In the genomic region with DNA sequence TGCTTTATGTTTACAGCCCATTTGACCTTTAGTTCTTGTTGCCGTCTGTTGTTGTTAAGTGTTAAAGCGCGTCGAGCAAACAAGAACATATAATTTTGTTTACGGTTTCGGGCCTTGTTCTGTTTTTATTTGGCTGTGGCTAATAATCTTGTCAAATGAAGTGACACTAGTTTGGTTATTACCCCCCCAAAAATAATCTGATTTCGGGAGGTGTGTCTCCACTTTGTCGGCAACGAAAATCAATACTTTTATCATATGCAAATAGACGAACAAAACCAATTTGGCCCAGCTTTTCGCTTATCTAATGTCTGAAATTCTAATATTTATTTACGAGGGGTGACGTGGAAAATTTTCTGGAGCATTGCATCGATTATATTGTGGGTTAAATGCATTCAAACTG, we compare ENCODE assay signal across 3 fruit fly cellular contexts.
TF ChIP-seq lines count a peak whose summit lies in the region.

No protein-coding gene starts in this region.

- no peak for TF ChIP-seq CTCF in whole organism, embryonic (GFP tag; optimal IDR thresholded peaks at IDR 0.05; lab: Kevin White, UChicago)

TF ChIP-seq in whole organism, adult, 20 proteins besides CTCF, POLR2A, EP300 and RAD21:
- no peak for TF ChIP-seq CG11617 (GFP tag; optimal IDR thresholded peaks at IDR 0.05; lab: Kevin White, UChicago)
- peak; percentile 59 for TF ChIP-seq kay (GFP tag; lab: Kevin White, UChicago; ENCODE audit: borderline replicate concordance)
TF ChIP-seq in whole organism, adult: peak in this region for 1.

TF ChIP-seq in whole organism, embryonic, 481 proteins besides CTCF, POLR2A, EP300 and RAD21 (continues in another document):
- TF ChIP-seq pnt (GFP tag; optimal IDR thresholded peaks at IDR 0.05; lab: Kevin White, UChicago) (no peak), CG8388 (GFP tag; optimal IDR thresholded peaks at IDR 0.05; lab: Kevin White, UChicago) (no peak), Sox100B (GFP tag; optimal IDR thresholded peaks at IDR 0.05; lab: Kevin White, UChicago) (peak; percentile 61), B-H1 (GFP tag; IDR thresholded peaks at IDR 0.05; lab: Robert Waterston, UW) (no peak), fd96Cb (tag; optimal IDR thresholded peaks at IDR 0.05; lab: Kevin White, UChicago) (peak; percentile 20), Neu2 (GFP tag; optimal IDR thresholded peaks at IDR 0.05; lab: Kevin White, UChicago; ENCODE audit: borderline replicate concordance) (no peak), Dip2 (GFP tag; IDR thresholded peaks at IDR 0.05; lab: Robert Waterston, UW) (no peak), ssp (GFP tag; IDR thresholded peaks at IDR 0.05; lab: Robert Waterston, UW) (no peak), Dp (GFP tag; optimal IDR thresholded peaks at IDR 0.05; lab: Kevin White, UChicago) (no peak), Poxn (GFP tag; IDR thresholded peaks at IDR 0.05; lab: Robert Waterston, UW) (no peak), CG2116 (GFP tag; optimal IDR thresholded peaks at IDR 0.05; lab: Kevin White, UChicago) (peak; percentile 16), Lim3 (GFP tag; IDR thresholded peaks at IDR 0.05; lab: Robert Waterston, UW) (no peak), CG2875 (GFP tag; optimal IDR thresholded peaks at IDR 0.05; lab: Kevin White, UChicago) (peak; percentile 1), CG1529 (GFP tag; optimal IDR thresholded peaks at IDR 0.05; lab: Kevin White, UChicago) (no peak), inv (GFP tag; IDR thresholded peaks at IDR 0.05; lab: Robert Waterston, UW; ENCODE audit: partially characterized antibody) (no peak), ttk (GFP tag; IDR thresholded peaks at IDR 0.05; lab: Robert Waterston, UW) (no peak), CG1792 (GFP tag; optimal IDR thresholded peaks at IDR 0.05; lab: Kevin White, UChicago) (no peak), MESR4 (GFP tag; optimal IDR thresholded peaks at IDR 0.05; lab: Kevin White, UChicago) (no peak), CG32772 (GFP tag; IDR thresholded peaks at IDR 0.05; lab: Robert Waterston, UW) (no peak), az2 (GFP tag; optimal IDR thresholded peaks at IDR 0.05; lab: Kevin White, UChicago) (no peak), cas (GFP tag; IDR thresholded peaks at IDR 0.05; lab: Robert Waterston, UW) (no peak), stwl (tag; optimal IDR thresholded peaks at IDR 0.05; lab: Kevin White, UChicago) (no peak), bbx (GFP tag; IDR thresholded peaks at IDR 0.05; lab: Robert Waterston, UW; ENCODE audit: partially characterized antibody) (no peak), CG7928 (GFP tag; optimal IDR thresholded peaks at IDR 0.05; lab: Kevin White, UChicago) (no peak), sna (GFP tag; IDR thresholded peaks at IDR 0.05; lab: Robert Waterston, UW; ENCODE audit: partially characterized antibody) (no peak), tx (GFP tag; optimal IDR thresholded peaks at IDR 0.05; lab: Kevin White, UChicago) (no peak), tll (GFP tag; optimal IDR thresholded peaks at IDR 0.05; lab: Kevin White, UChicago) (no peak), CG13287 (GFP tag; IDR thresholded peaks at IDR 0.05; lab: Robert Waterston, UW; ENCODE audit: partially characterized antibody) (no peak), CG4707 (GFP tag; optimal IDR thresholded peaks at IDR 0.05; lab: Kevin White, UChicago) (peak; percentile 15), Ets97D (GFP tag; optimal IDR thresholded peaks at IDR 0.05; lab: Kevin White, UChicago) (no peak), CG7786 (GFP tag; optimal IDR thresholded peaks at IDR 0.05; lab: Kevin White, UChicago) (no peak), CG11695 (GFP tag; IDR thresholded peaks at IDR 0.05; lab: Robert Waterston, UW) (0 out of 3 replicates have a peak, but pooled peaks have one; percentile 6), CG4404 (GFP tag; IDR thresholded peaks at IDR 0.05; lab: Robert Waterston, UW) (no peak), Eip74EF (GFP tag; optimal IDR thresholded peaks at IDR 0.05; lab: Kevin White, UChicago) (peak in 1 of 2 experiments; percentile 21), sim (GFP tag; IDR thresholded peaks at IDR 0.05; lab: Robert Waterston, UW) (no peak), CG5245 (GFP tag; optimal IDR thresholded peaks at IDR 0.05; lab: Kevin White, UChicago) (no peak), gsb-n (tag; optimal IDR thresholded peaks at IDR 0.05; lab: Kevin White, UChicago) (peak; percentile 31), lab (GFP tag; optimal IDR thresholded peaks at IDR 0.05; lab: Kevin White, UChicago) (peak; percentile 49), C15 (GFP tag; IDR thresholded peaks at IDR 0.05; lab: Robert Waterston, UW) (no peak), wdn (GFP tag; IDR thresholded peaks at IDR 0.05; lab: Robert Waterston, UW) (no peak), ara (GFP tag; IDR thresholded peaks at IDR 0.05; lab: Robert Waterston, UW) (no peak), CG9797 (GFP tag; optimal IDR thresholded peaks at IDR 0.05; lab: Kevin White, UChicago) (no peak), grn (GFP tag; optimal IDR thresholded peaks at IDR 0.05; lab: Kevin White, UChicago) (peak; percentile 35)

TF ChIP-seq in whole organism, prepupa, 60 proteins besides CTCF, POLR2A, EP300 and RAD21:
- peak; percentile 91 for TF ChIP-seq fkh (GFP tag; optimal IDR thresholded peaks at IDR 0.05; lab: Kevin White, UChicago)
- no peak for TF ChIP-seq Met (GFP tag; optimal IDR thresholded peaks at IDR 0.05; lab: Kevin White, UChicago)
